Fruit fly (Drosophila melanogaster): ENCODE data around the gene Rbf2.

The Rbf2 gene

dm6 chr3R:15998972-15999721 is 33.9 kb downstream of the Rbf2 start:
- TF ChIP-seq Pif1B (GFP tag; optimal IDR thresholded peaks at IDR 0.05) (no peak), CG17806 (tag; optimal IDR thresholded peaks at IDR 0.05) (no peak), CG4496 (GFP tag; IDR thresholded peaks at IDR 0.05) (no peak), Pif1A (GFP tag; optimal IDR thresholded peaks at IDR 0.05) (no peak), fd96Ca (GFP tag; IDR thresholded peaks at IDR 0.05) (no peak), EcR (GFP tag; optimal IDR thresholded peaks at IDR 0.05) (no peak)

dm6 chr3R:16004015-16004414 is 38.8 kb downstream of the Rbf2 start:
- no peak for TF ChIP-seq CG15710 (tag; optimal IDR thresholded peaks at IDR 0.05)
- TF ChIP-seq Ets98B (GFP tag; IDR thresholded peaks at IDR 0.05) = no peak
- TF ChIP-seq fd96Ca (GFP tag; IDR thresholded peaks at IDR 0.05) = no peak
- no peak for TF ChIP-seq EcR (GFP tag; optimal IDR thresholded peaks at IDR 0.05)
- no peak for TF ChIP-seq CG17806 (tag; optimal IDR thresholded peaks at IDR 0.05)
- no peak for TF ChIP-seq CG10348 (GFP tag; IDR thresholded peaks at IDR 0.05)
- no peak for TF ChIP-seq CG32121 (GFP tag; IDR thresholded peaks at IDR 0.05)
- no peak for TF ChIP-seq CG34367 (tag; optimal IDR thresholded peaks at IDR 0.05)
- no peak for TF ChIP-seq gl (tag; optimal IDR thresholded peaks at IDR 0.05)
- TF ChIP-seq CG4496 (GFP tag; IDR thresholded peaks at IDR 0.05) = no peak
- no peak for TF ChIP-seq Snoo (tag; optimal IDR thresholded peaks at IDR 0.05)
- TF ChIP-seq CG8159 (tag; optimal IDR thresholded peaks at IDR 0.05) = no peak
- TF ChIP-seq CG12605 (GFP tag; IDR thresholded peaks at IDR 0.05) = no peak
- TF ChIP-seq Pif1B (GFP tag; optimal IDR thresholded peaks at IDR 0.05) = no peak
- TF ChIP-seq rn (GFP tag; IDR thresholded peaks at IDR 0.05) = no peak
- no peak for TF ChIP-seq CG13204 (GFP tag; optimal IDR thresholded peaks at IDR 0.05)
- no peak for TF ChIP-seq CG14655 (GFP tag; optimal IDR thresholded peaks at IDR 0.05)
- no peak for TF ChIP-seq Pif1A (GFP tag; optimal IDR thresholded peaks at IDR 0.05)
- no peak for TF ChIP-seq CG9948 (tag; optimal IDR thresholded peaks at IDR 0.05)

dm6 chr3R:16004691-16005474 is 39.6 kb downstream of the Rbf2 start:
- 0 out of 2 replicates have a peak, but pooled peaks have one; percentile 23 for TF ChIP-seq CG12605 (GFP tag; IDR thresholded peaks at IDR 0.05)
- peak; percentile 19; the same call in 1 of the 2 replicates for TF ChIP-seq Ets98B (GFP tag; IDR thresholded peaks at IDR 0.05)
- peak; percentile 49 for TF ChIP-seq CG8159 (tag; optimal IDR thresholded peaks at IDR 0.05)
- TF ChIP-seq CG34367 (tag; optimal IDR thresholded peaks at IDR 0.05) = no peak
- TF ChIP-seq fd96Ca (GFP tag; IDR thresholded peaks at IDR 0.05) = 0 out of 3 replicates have a peak, but pooled peaks have one; percentile 43

- TF ChIP-seq D1 (tag; optimal IDR thresholded peaks at IDR 0.05) (no peak), CG15710 (tag; optimal IDR thresholded peaks at IDR 0.05) (no peak), CG8159 (tag; optimal IDR thresholded peaks at IDR 0.05) (no peak), gl (tag; optimal IDR thresholded peaks at IDR 0.05) (no peak), CG13204 (GFP tag; optimal IDR thresholded peaks at IDR 0.05) (no peak)
Measured at dm6 chr3R:16005943-16006342, 40.7 kb downstream of the Rbf2 start.

- no peak for TF ChIP-seq Pif1A (GFP tag; optimal IDR thresholded peaks at IDR 0.05)
- TF ChIP-seq CG34367 (tag; optimal IDR thresholded peaks at IDR 0.05) = no peak
Measured at dm6 chr3R:16006806-16007556, 41.7 kb downstream of the Rbf2 start.

dm6 chr3R:16008300-16008699 is 43.1 kb downstream of the Rbf2 start:
- no peak for TF ChIP-seq Ets98B (GFP tag; IDR thresholded peaks at IDR 0.05)
- TF ChIP-seq CG10348 (GFP tag; IDR thresholded peaks at IDR 0.05) = no peak
- TF ChIP-seq CG9948 (tag; optimal IDR thresholded peaks at IDR 0.05) = no peak
- no peak for TF ChIP-seq Snoo (tag; optimal IDR thresholded peaks at IDR 0.05)
- no peak for TF ChIP-seq rn (GFP tag; IDR thresholded peaks at IDR 0.05)
- TF ChIP-seq CG34367 (tag; optimal IDR thresholded peaks at IDR 0.05) = no peak
- no peak for TF ChIP-seq CG13204 (GFP tag; optimal IDR thresholded peaks at IDR 0.05)
- TF ChIP-seq EcR (GFP tag; optimal IDR thresholded peaks at IDR 0.05) = no peak
- no peak for TF ChIP-seq D1 (tag; optimal IDR thresholded peaks at IDR 0.05)
- no peak for TF ChIP-seq CG8301 (tag; optimal IDR thresholded peaks at IDR 0.05)
- no peak for TF ChIP-seq CG14655 (GFP tag; optimal IDR thresholded peaks at IDR 0.05)
- TF ChIP-seq CG8159 (tag; optimal IDR thresholded peaks at IDR 0.05) = no peak
- TF ChIP-seq Pif1A (GFP tag; optimal IDR thresholded peaks at IDR 0.05) = no peak
- TF ChIP-seq gl (tag; optimal IDR thresholded peaks at IDR 0.05) = no peak
- no peak for TF ChIP-seq Pif1B (GFP tag; optimal IDR thresholded peaks at IDR 0.05)
- no peak for TF ChIP-seq CG15710 (tag; optimal IDR thresholded peaks at IDR 0.05)
- TF ChIP-seq CG32121 (GFP tag; IDR thresholded peaks at IDR 0.05) = no peak

Data from whole organism, pupa.